Fruit fly (Drosophila melanogaster): ENCODE measurements around the gene CG32640.

CG32640 gene

DNA sequence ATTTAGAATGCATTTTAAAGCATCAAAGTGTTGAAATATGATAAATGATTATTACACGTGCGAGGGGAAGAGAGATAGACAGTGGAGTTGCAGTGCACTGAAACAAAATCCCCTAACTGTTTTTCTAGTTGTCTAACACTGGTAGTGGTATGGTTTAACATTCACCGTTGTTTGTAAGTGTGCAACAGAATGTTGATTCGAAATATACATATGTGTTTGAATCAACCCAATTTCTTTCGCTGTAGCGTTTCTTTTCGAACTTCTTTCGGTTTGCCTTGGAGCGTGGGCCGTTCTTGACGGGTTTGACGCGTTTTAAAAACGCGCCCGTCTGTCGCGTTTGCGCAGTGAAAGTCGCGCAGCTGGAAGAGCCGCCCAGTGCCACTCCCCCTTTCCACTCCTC is 43.5 kb downstream of the CG32640 start (continued):
- TF ChIP-seq CG15011 (GFP tag; optimal IDR thresholded peaks at IDR 0.05) (no peak), gce (GFP tag; IDR thresholded peaks at IDR 0.05) (no peak), tio (GFP tag; optimal IDR thresholded peaks at IDR 0.05) (no peak), CG10565 (GFP tag; optimal IDR thresholded peaks at IDR 0.05) (no peak), Ptx1 (GFP tag; IDR thresholded peaks at IDR 0.05) (no peak), CG14710 (tag; optimal IDR thresholded peaks at IDR 0.05) (peak; percentile 5), NC2β (GFP tag; optimal IDR thresholded peaks at IDR 0.05) (no peak), Bdp1 (GFP tag; optimal IDR thresholded peaks at IDR 0.05) (no peak), slbo (GFP tag; IDR thresholded peaks at IDR 0.05) (no peak), wek (GFP tag; optimal IDR thresholded peaks at IDR 0.05) (no peak), CG2875 (GFP tag; optimal IDR thresholded peaks at IDR 0.05) (no peak), CG11093 (GFP tag; IDR thresholded peaks at IDR 0.05) (no peak), CG6654 (GFP tag; optimal IDR thresholded peaks at IDR 0.05) (no peak), E2f1 (GFP tag; IDR thresholded peaks at IDR 0.05) (no peak), cad (GFP tag; optimal IDR thresholded peaks at IDR 0.05) (no peak), gsb-n (tag; optimal IDR thresholded peaks at IDR 0.05) (peak; percentile 67), tap (tag; optimal IDR thresholded peaks at IDR 0.05) (no peak), CG34376 (GFP tag; optimal IDR thresholded peaks at IDR 0.05) (no peak), Xbp1 (GFP tag; optimal IDR thresholded peaks at IDR 0.05) (peak; percentile 26), vfl (GFP tag; optimal IDR thresholded peaks at IDR 0.05) (no peak), ewg (GFP tag; optimal IDR thresholded peaks at IDR 0.05) (peak; percentile 14), CG2202 (tag; optimal IDR thresholded peaks at IDR 0.05) (no peak), CG32772 (GFP tag; IDR thresholded peaks at IDR 0.05) (no peak), CG2199 (GFP tag; IDR thresholded peaks at IDR 0.05) (no peak), CG12769 (tag; optimal IDR thresholded peaks at IDR 0.05) (no peak), ken (GFP tag; IDR thresholded peaks at IDR 0.05) (no peak), CG4707 (GFP tag; optimal IDR thresholded peaks at IDR 0.05) (no peak), CG5245 (GFP tag; optimal IDR thresholded peaks at IDR 0.05) (no peak), ERR (GFP tag; optimal IDR thresholded peaks at IDR 0.05) (no peak), chif (GFP tag; optimal IDR thresholded peaks at IDR 0.05) (peak in 1 of 2 experiments; percentile 2), CG11560 (tag; IDR thresholded peaks at IDR 0.05) (no peak), HLH4C (GFP tag; IDR thresholded peaks at IDR 0.05; ENCODE audit: partially characterized antibody) (no peak), prd (optimal IDR thresholded peaks at IDR 0.05) (no peak), prd (GFP tag; IDR thresholded peaks at IDR 0.05) (peak; percentile 36; the same call in 1 of the 3 replicates), crol (GFP tag; IDR thresholded peaks at IDR 0.05) (no peak), twi (tag; optimal IDR thresholded peaks at IDR 0.05) (no peak), CG30020 (tag; optimal IDR thresholded peaks at IDR 0.05) (no peak), row (GFP tag; IDR thresholded peaks at IDR 0.05) (peak; percentile 25; the same call in 2 of the 3 replicates), Xrp1 (GFP tag; IDR thresholded peaks at IDR 0.05) (peak; percentile 50; the same call in 1 of the 2 replicates), Nf-YB (GFP tag; optimal IDR thresholded peaks at IDR 0.05) (no peak), Oaz (GFP tag; IDR thresholded peaks at IDR 0.05) (no peak), CG17361 (GFP tag; IDR thresholded peaks at IDR 0.05) (no peak), CG17829 (tag; optimal IDR thresholded peaks at IDR 0.05) (peak; percentile 12), CG4282 (GFP tag; optimal IDR thresholded peaks at IDR 0.05) (no peak), odd (GFP tag; optimal IDR thresholded peaks at IDR 0.05) (no peak), Deaf1 (tag; optimal IDR thresholded peaks at IDR 0.05) (no peak), mirr (GFP tag; optimal IDR thresholded peaks at IDR 0.05) (no peak), CG34422 (GFP tag; IDR thresholded peaks at IDR 0.05) (0 out of 3 replicates have a peak, but pooled peaks have one; percentile 22), ranshi (GFP tag; IDR thresholded peaks at IDR 0.05) (no peak), kay (GFP tag; optimal IDR thresholded peaks at IDR 0.05) (no peak), CG17186 (GFP tag; optimal IDR thresholded peaks at IDR 0.05) (no peak), Sox100B (GFP tag; optimal IDR thresholded peaks at IDR 0.05) (no peak), CG43689 (GFP tag; IDR thresholded peaks at IDR 0.05) (no peak)

Measured in whole organism, embryonic.